Comparison of ENCODE assay signal across 1 fruit fly cellular context in genomic region chrX:11389494-11390447, dm6.
TF ChIP-seq lines count a peak whose summit lies in the region.

No protein-coding gene starts in this region.

TF ChIP-seq in whole organism, embryonic, 481 proteins besides CTCF, POLR2A, EP300 and RAD21 (continued from another document and continues in another):
- TF ChIP-seq CG4854 (GFP tag; optimal IDR thresholded peaks at IDR 0.05; lab: Kevin White, UChicago), result no peak
- no peak for TF ChIP-seq zfh2 (GFP tag; optimal IDR thresholded peaks at IDR 0.05; lab: Kevin White, UChicago)
- no peak for TF ChIP-seq kay (GFP tag; optimal IDR thresholded peaks at IDR 0.05; lab: Kevin White, UChicago)
- no peak for TF ChIP-seq jumu (GFP tag; optimal IDR thresholded peaks at IDR 0.05; lab: Kevin White, UChicago)
- no peak for TF ChIP-seq sim (GFP tag; IDR thresholded peaks at IDR 0.05; lab: Robert Waterston, UW)
- no peak for TF ChIP-seq aop (GFP tag; IDR thresholded peaks at IDR 0.05; lab: Robert Waterston, UW)
- peak; percentile 57; the same call in 1 of the 2 replicates for TF ChIP-seq amos (GFP tag; IDR thresholded peaks at IDR 0.05; lab: Robert Waterston, UW; ENCODE audit: partially characterized antibody)
- TF ChIP-seq CG18476 (GFP tag; optimal IDR thresholded peaks at IDR 0.05; lab: Kevin White, UChicago), result no peak
- TF ChIP-seq CG9932 (GFP tag; IDR thresholded peaks at IDR 0.05; lab: Robert Waterston, UW), result no peak
- TF ChIP-seq CG10209 (GFP tag; optimal IDR thresholded peaks at IDR 0.05; lab: Kevin White, UChicago), result no peak
- no peak for TF ChIP-seq CG4404 (GFP tag; IDR thresholded peaks at IDR 0.05; lab: Robert Waterston, UW)
- TF ChIP-seq crc (GFP tag; optimal IDR thresholded peaks at IDR 0.05; lab: Kevin White, UChicago), result no peak
- no peak for TF ChIP-seq CG7372 (GFP tag; IDR thresholded peaks at IDR 0.05; lab: Robert Waterston, UW)
- TF ChIP-seq nau (GFP tag; optimal IDR thresholded peaks at IDR 0.05; lab: Kevin White, UChicago), result no peak
- no peak for TF ChIP-seq H2.0 (GFP tag; IDR thresholded peaks at IDR 0.05; lab: Robert Waterston, UW)
- TF ChIP-seq CG31441 (GFP tag; IDR thresholded peaks at IDR 0.05; lab: Robert Waterston, UW), result no peak
- TF ChIP-seq CG13424 (tag; optimal IDR thresholded peaks at IDR 0.05; lab: Kevin White, UChicago), result no peak
- no peak for TF ChIP-seq CG12744 (GFP tag; optimal IDR thresholded peaks at IDR 0.05; lab: Kevin White, UChicago)
- no peak for TF ChIP-seq CG7745 (tag; optimal IDR thresholded peaks at IDR 0.05; lab: Kevin White, UChicago)
- no peak for TF ChIP-seq CG14014 (GFP tag; IDR thresholded peaks at IDR 0.05; lab: Robert Waterston, UW)
- TF ChIP-seq CG12299 (tag; optimal IDR thresholded peaks at IDR 0.05; lab: Kevin White, UChicago), result no peak
- TF ChIP-seq CG17186 (GFP tag; optimal IDR thresholded peaks at IDR 0.05; lab: Kevin White, UChicago), result peak; percentile 6
- TF ChIP-seq CG14667 (GFP tag; IDR thresholded peaks at IDR 0.05; lab: Robert Waterston, UW), result no peak
- TF ChIP-seq CG10321 (GFP tag; IDR thresholded peaks at IDR 0.05; lab: Robert Waterston, UW), result no peak
- TF ChIP-seq eyg (GFP tag; optimal IDR thresholded peaks at IDR 0.05; lab: Kevin White, UChicago), result no peak
- TF ChIP-seq Dref (GFP tag; IDR thresholded peaks at IDR 0.05; lab: Robert Waterston, UW), result peak; percentile 65
- TF ChIP-seq Fer1 (GFP tag; optimal IDR thresholded peaks at IDR 0.05; lab: Kevin White, UChicago), result peak; percentile 10
- TF ChIP-seq CG15073 (GFP tag; optimal IDR thresholded peaks at IDR 0.05; lab: Kevin White, UChicago), result no peak
- no peak for TF ChIP-seq dysf (GFP tag; IDR thresholded peaks at IDR 0.05; lab: Robert Waterston, UW)
- no peak for TF ChIP-seq mam (GFP tag; optimal IDR thresholded peaks at IDR 0.05; lab: Kevin White, UChicago)
- TF ChIP-seq slou (GFP tag; optimal IDR thresholded peaks at IDR 0.05; lab: Kevin White, UChicago), result no peak
- no peak for TF ChIP-seq CG17802 (tag; optimal IDR thresholded peaks at IDR 0.05; lab: Kevin White, UChicago)
- no peak for TF ChIP-seq ab (GFP tag; optimal IDR thresholded peaks at IDR 0.05; lab: Kevin White, UChicago)
- TF ChIP-seq CG7556 (GFP tag; optimal IDR thresholded peaks at IDR 0.05; lab: Kevin White, UChicago), result no peak
- 0 out of 3 replicates have a peak, but pooled peaks have one; percentile 23 for TF ChIP-seq Dbx (GFP tag; IDR thresholded peaks at IDR 0.05; lab: Robert Waterston, UW)
- no peak for TF ChIP-seq sob (GFP tag; IDR thresholded peaks at IDR 0.05; lab: Robert Waterston, UW)
- no peak for TF ChIP-seq CG15269 (tag; optimal IDR thresholded peaks at IDR 0.05; lab: Kevin White, UChicago)
- TF ChIP-seq org-1 (GFP tag; optimal IDR thresholded peaks at IDR 0.05; lab: Kevin White, UChicago), result no peak
- no peak for TF ChIP-seq CG1233 (GFP tag; optimal IDR thresholded peaks at IDR 0.05; lab: Kevin White, UChicago)
- no peak for TF ChIP-seq pb (GFP tag; optimal IDR thresholded peaks at IDR 0.05; lab: Kevin White, UChicago)
- peak; percentile 71 for TF ChIP-seq Bgb (GFP tag; IDR thresholded peaks at IDR 0.05; lab: Robert Waterston, UW; ENCODE audit: partially characterized antibody)
- no peak for TF ChIP-seq ind (GFP tag; optimal IDR thresholded peaks at IDR 0.05; lab: Kevin White, UChicago)
- TF ChIP-seq ro (GFP tag; IDR thresholded peaks at IDR 0.05; lab: Robert Waterston, UW), result no peak
- TF ChIP-seq C15 (GFP tag; IDR thresholded peaks at IDR 0.05; lab: Robert Waterston, UW), result no peak
- TF ChIP-seq slbo (GFP tag; IDR thresholded peaks at IDR 0.05; lab: Robert Waterston, UW), result no peak
- TF ChIP-seq CG18619 (GFP tag; optimal IDR thresholded peaks at IDR 0.05; lab: Kevin White, UChicago), result no peak
- TF ChIP-seq CG17328 (GFP tag; IDR thresholded peaks at IDR 0.05; lab: Robert Waterston, UW), result no peak
- TF ChIP-seq Nf-YB (GFP tag; optimal IDR thresholded peaks at IDR 0.05; lab: Kevin White, UChicago), result no peak
- TF ChIP-seq otp (GFP tag; IDR thresholded peaks at IDR 0.05; lab: Robert Waterston, UW), result no peak
- TF ChIP-seq ranshi (GFP tag; IDR thresholded peaks at IDR 0.05; lab: Robert Waterston, UW), result no peak
- TF ChIP-seq HLHmδ (GFP tag; optimal IDR thresholded peaks at IDR 0.05; lab: Kevin White, UChicago), result no peak
- no peak for TF ChIP-seq hth (optimal IDR thresholded peaks at IDR 0.05; lab: Kevin White, UChicago)
- no peak for TF ChIP-seq wek (GFP tag; optimal IDR thresholded peaks at IDR 0.05; lab: Kevin White, UChicago)
- TF ChIP-seq NK7.1 (GFP tag; optimal IDR thresholded peaks at IDR 0.05; lab: Kevin White, UChicago), result no peak
- TF ChIP-seq CG3995 (GFP tag; optimal IDR thresholded peaks at IDR 0.05; lab: Kevin White, UChicago), result no peak
- no peak for TF ChIP-seq Taf1 (GFP tag; IDR thresholded peaks at IDR 0.05; lab: Robert Waterston, UW)
- no peak for TF ChIP-seq CG16779 (GFP tag; IDR thresholded peaks at IDR 0.05; lab: Robert Waterston, UW)
- no peak for TF ChIP-seq CG4730 (GFP tag; IDR thresholded peaks at IDR 0.05; lab: Robert Waterston, UW)
- TF ChIP-seq NFAT (GFP tag; IDR thresholded peaks at IDR 0.05; lab: Robert Waterston, UW), result no peak
- peak; percentile 14 for TF ChIP-seq nom (GFP tag; optimal IDR thresholded peaks at IDR 0.05; lab: Kevin White, UChicago)
- TF ChIP-seq CG17829 (tag; optimal IDR thresholded peaks at IDR 0.05; lab: Kevin White, UChicago), result no peak
- TF ChIP-seq CG4707 (GFP tag; optimal IDR thresholded peaks at IDR 0.05; lab: Kevin White, UChicago), result no peak
- TF ChIP-seq grn (GFP tag; optimal IDR thresholded peaks at IDR 0.05; lab: Kevin White, UChicago), result no peak
- TF ChIP-seq sna (GFP tag; IDR thresholded peaks at IDR 0.05; lab: Robert Waterston, UW; ENCODE audit: partially characterized antibody), result peak; percentile 84
- TF ChIP-seq CG1603 (tag; optimal IDR thresholded peaks at IDR 0.05; lab: Kevin White, UChicago), result no peak
- no peak for TF ChIP-seq gsb-n (tag; optimal IDR thresholded peaks at IDR 0.05; lab: Kevin White, UChicago)
- TF ChIP-seq CG7987 (GFP tag; optimal IDR thresholded peaks at IDR 0.05; lab: Kevin White, UChicago), result no peak
- no peak for TF ChIP-seq D19B (GFP tag; optimal IDR thresholded peaks at IDR 0.05; lab: Kevin White, UChicago)
- no peak for TF ChIP-seq gro (GFP tag; optimal IDR thresholded peaks at IDR 0.05; lab: Kevin White, UChicago)
- TF ChIP-seq Sry-δ (GFP tag; optimal IDR thresholded peaks at IDR 0.05; lab: Kevin White, UChicago), result peak; percentile 43
- no peak for TF ChIP-seq seq (GFP tag; IDR thresholded peaks at IDR 0.05; lab: Robert Waterston, UW)
- peak; percentile 81 for TF ChIP-seq bbx (GFP tag; IDR thresholded peaks at IDR 0.05; lab: Robert Waterston, UW; ENCODE audit: partially characterized antibody)
- TF ChIP-seq Gug (GFP tag; IDR thresholded peaks at IDR 0.05; lab: Robert Waterston, UW), result no peak
- no peak for TF ChIP-seq oc (tag; optimal IDR thresholded peaks at IDR 0.05; lab: Kevin White, UChicago)
- TF ChIP-seq CG33557 (GFP tag; optimal IDR thresholded peaks at IDR 0.05; lab: Kevin White, UChicago), result no peak
- TF ChIP-seq Fer3 (tag; optimal IDR thresholded peaks at IDR 0.05; lab: Kevin White, UChicago), result no peak
- TF ChIP-seq sisA (GFP tag; IDR thresholded peaks at IDR 0.05; lab: Robert Waterston, UW), result no peak
- no peak for TF ChIP-seq luna (GFP tag; optimal IDR thresholded peaks at IDR 0.05; lab: Kevin White, UChicago)
- no peak for TF ChIP-seq CG6689 (GFP tag; IDR thresholded peaks at IDR 0.05; lab: Robert Waterston, UW)
- TF ChIP-seq Ada2b (GFP tag; IDR thresholded peaks at IDR 0.05; lab: Robert Waterston, UW), result no peak
- no peak; the same call in 2 of the 3 replicates for TF ChIP-seq ci (GFP tag; IDR thresholded peaks at IDR 0.05; lab: Robert Waterston, UW)
- TF ChIP-seq HmgZ (tag; optimal IDR thresholded peaks at IDR 0.05; lab: Kevin White, UChicago), result no peak
- TF ChIP-seq vfl (GFP tag; optimal IDR thresholded peaks at IDR 0.05; lab: Kevin White, UChicago), result no peak
- TF ChIP-seq phol (tag; optimal IDR thresholded peaks at IDR 0.05; lab: Kevin White, UChicago), result no peak
- TF ChIP-seq Neu2 (GFP tag; optimal IDR thresholded peaks at IDR 0.05; lab: Kevin White, UChicago; ENCODE audit: borderline replicate concordance), result no peak
- TF ChIP-seq Hr78 (GFP tag; optimal IDR thresholded peaks at IDR 0.05; lab: Kevin White, UChicago), result no peak
- TF ChIP-seq cwo (GFP tag; optimal IDR thresholded peaks at IDR 0.05; lab: Kevin White, UChicago), result no peak
- TF ChIP-seq br (optimal IDR thresholded peaks at IDR 0.05; lab: Kevin White, UChicago), result no peak
- TF ChIP-seq CG43689 (GFP tag; IDR thresholded peaks at IDR 0.05; lab: Robert Waterston, UW), result no peak
- no peak for TF ChIP-seq CG6765 (GFP tag; optimal IDR thresholded peaks at IDR 0.05; lab: Kevin White, UChicago)
- peak; percentile 75 for TF ChIP-seq Meics (GFP tag; optimal IDR thresholded peaks at IDR 0.05; lab: Kevin White, UChicago)
- no peak for TF ChIP-seq sug (tag; optimal IDR thresholded peaks at IDR 0.05; lab: Kevin White, UChicago)
- no peak for TF ChIP-seq CG12071 (GFP tag; optimal IDR thresholded peaks at IDR 0.05; lab: Kevin White, UChicago)
- no peak for TF ChIP-seq dm (GFP tag; optimal IDR thresholded peaks at IDR 0.05; lab: Kevin White, UChicago)
- no peak for TF ChIP-seq CG18011 (GFP tag; optimal IDR thresholded peaks at IDR 0.05; lab: Kevin White, UChicago)
- no peak for TF ChIP-seq unpg (GFP tag; optimal IDR thresholded peaks at IDR 0.05; lab: Kevin White, UChicago)
- TF ChIP-seq danr (GFP tag; IDR thresholded peaks at IDR 0.05; lab: Robert Waterston, UW), result no peak
- TF ChIP-seq CG14860 (GFP tag; IDR thresholded peaks at IDR 0.05; lab: Robert Waterston, UW; ENCODE audit: partially characterized antibody), result peak; percentile 83
- no peak for TF ChIP-seq D19A (tag; optimal IDR thresholded peaks at IDR 0.05; lab: Kevin White, UChicago)
- no peak for TF ChIP-seq ftz-f1 (GFP tag; optimal IDR thresholded peaks at IDR 0.05; lab: Kevin White, UChicago)
- TF ChIP-seq az2 (GFP tag; optimal IDR thresholded peaks at IDR 0.05; lab: Kevin White, UChicago), result no peak
- no peak for TF ChIP-seq CG8089 (GFP tag; optimal IDR thresholded peaks at IDR 0.05; lab: Kevin White, UChicago)
- TF ChIP-seq en (GFP tag; optimal IDR thresholded peaks at IDR 0.05; lab: Kevin White, UChicago), result no peak
- no peak; the same call in 2 of the 3 replicates for TF ChIP-seq row (GFP tag; IDR thresholded peaks at IDR 0.05; lab: Robert Waterston, UW)
- peak; percentile 23 for TF ChIP-seq kni (GFP tag; optimal IDR thresholded peaks at IDR 0.05; lab: Kevin White, UChicago)
- no peak for TF ChIP-seq CG2129 (GFP tag; IDR thresholded peaks at IDR 0.05; lab: Robert Waterston, UW; ENCODE audit: partially characterized antibody)
- TF ChIP-seq scrt (GFP tag; optimal IDR thresholded peaks at IDR 0.05; lab: Kevin White, UChicago), result no peak
- TF ChIP-seq CG6854 (GFP tag; optimal IDR thresholded peaks at IDR 0.05; lab: Kevin White, UChicago), result no peak
- no peak for TF ChIP-seq Ptx1 (GFP tag; IDR thresholded peaks at IDR 0.05; lab: Robert Waterston, UW)
- TF ChIP-seq Opbp (GFP tag; IDR thresholded peaks at IDR 0.05; lab: Robert Waterston, UW; ENCODE audit: partially characterized antibody), result peak; percentile 77; the same call in 2 of the 3 replicates
- TF ChIP-seq CG6683 (GFP tag; optimal IDR thresholded peaks at IDR 0.05; lab: Kevin White, UChicago), result no peak
- no peak for TF ChIP-seq dati (GFP tag; IDR thresholded peaks at IDR 0.05; lab: Robert Waterston, UW)
- TF ChIP-seq lmd (GFP tag; IDR thresholded peaks at IDR 0.05; lab: Robert Waterston, UW), result no peak
- no peak for TF ChIP-seq Blimp-1 (GFP tag; optimal IDR thresholded peaks at IDR 0.05; lab: Kevin White, UChicago)
- TF ChIP-seq CG5245 (GFP tag; optimal IDR thresholded peaks at IDR 0.05; lab: Kevin White, UChicago), result no peak
- no peak for TF ChIP-seq fd64A (GFP tag; optimal IDR thresholded peaks at IDR 0.05; lab: Kevin White, UChicago)
- no peak for TF ChIP-seq CG30403 (GFP tag; optimal IDR thresholded peaks at IDR 0.05; lab: Kevin White, UChicago)
- peak; percentile 41 for TF ChIP-seq pita (GFP tag; optimal IDR thresholded peaks at IDR 0.05; lab: Kevin White, UChicago)
- no peak for TF ChIP-seq gce (GFP tag; IDR thresholded peaks at IDR 0.05; lab: Robert Waterston, UW)
- TF ChIP-seq CG12659 (GFP tag; optimal IDR thresholded peaks at IDR 0.05; lab: Kevin White, UChicago), result peak; percentile 63
- TF ChIP-seq fu2 (GFP tag; optimal IDR thresholded peaks at IDR 0.05; lab: Kevin White, UChicago), result no peak
- TF ChIP-seq HHEX (GFP tag; optimal IDR thresholded peaks at IDR 0.05; lab: Kevin White, UChicago), result peak; percentile 3
- TF ChIP-seq CG10147 (GFP tag; optimal IDR thresholded peaks at IDR 0.05; lab: Kevin White, UChicago), result no peak
- no peak for TF ChIP-seq CG3163 (GFP tag; optimal IDR thresholded peaks at IDR 0.05; lab: Kevin White, UChicago)
- TF ChIP-seq CG3281 (GFP tag; optimal IDR thresholded peaks at IDR 0.05; lab: Kevin White, UChicago), result peak; percentile 5
- no peak for TF ChIP-seq Drgx (GFP tag; IDR thresholded peaks at IDR 0.05; lab: Robert Waterston, UW)
- no peak for TF ChIP-seq Sin3A (optimal IDR thresholded peaks at IDR 0.05; lab: Kevin White, UChicago)
- peak; percentile 70 for TF ChIP-seq stwl (tag; optimal IDR thresholded peaks at IDR 0.05; lab: Kevin White, UChicago)
- TF ChIP-seq dan (GFP tag; IDR thresholded peaks at IDR 0.05; lab: Robert Waterston, UW), result no peak
- peak; percentile 70 for TF ChIP-seq inv (GFP tag; IDR thresholded peaks at IDR 0.05; lab: Robert Waterston, UW; ENCODE audit: partially characterized antibody)
- TF ChIP-seq CG16863 (GFP tag; optimal IDR thresholded peaks at IDR 0.05; lab: Kevin White, UChicago), result no peak
- TF ChIP-seq MTF-1 (GFP tag; optimal IDR thresholded peaks at IDR 0.05; lab: Kevin White, UChicago; ENCODE audit: borderline replicate concordance), result no peak
- TF ChIP-seq CG34224 (GFP tag; IDR thresholded peaks at IDR 0.05; lab: Robert Waterston, UW; ENCODE audit: partially characterized antibody), result peak; percentile 78; the same call in 2 of the 3 replicates
- TF ChIP-seq CG18764 (GFP tag; optimal IDR thresholded peaks at IDR 0.05; lab: Kevin White, UChicago), result no peak
- TF ChIP-seq corto (GFP tag; optimal IDR thresholded peaks at IDR 0.05; lab: Kevin White, UChicago), result no peak
- no peak for TF ChIP-seq maf-S (GFP tag; optimal IDR thresholded peaks at IDR 0.05; lab: Kevin White, UChicago)
- peak; percentile 2 for TF ChIP-seq zen (tag; optimal IDR thresholded peaks at IDR 0.05; lab: Kevin White, UChicago)
- TF ChIP-seq klu (GFP tag; IDR thresholded peaks at IDR 0.05; lab: Robert Waterston, UW), result no peak
- TF ChIP-seq CG34376 (GFP tag; optimal IDR thresholded peaks at IDR 0.05; lab: Kevin White, UChicago), result no peak
